Worm (Caenorhabditis elegans) whole organism, L2 larva: ENCODE data around the gene col-103.

Experiments used
- F13H6.1 ChIP-seq: sonication (generic microtip); optimal IDR thresholded peaks from 2 replicates; lab custom pipeline; 2016; ENCODE audit warnings: missing genetic modification characterization, missing compliant biosample characterization
- R02D3.7 ChIP-seq: fragments of 150-350 bp; optimal IDR thresholded peaks from 2 replicates; lab custom pipeline; 2014; ENCODE audit warnings: missing biosample characterization, missing genetic modification characterization
- ZK546.5 ChIP-seq: sonication (generic microtip); optimal IDR thresholded peaks from 2 replicates; lab custom pipeline; 2017; ENCODE audit warnings: missing biosample characterization, missing genetic modification characterization
- alr-1 ChIP-seq: fragments of 150-350 bp; optimal IDR thresholded peaks from 2 replicates; lab custom pipeline; 2014; ENCODE audit warnings: missing biosample characterization, missing genetic modification characterization
- blmp-1 ChIP-seq: sonication (generic microtip); optimal IDR thresholded peaks from 2 replicates; lab custom pipeline; 2017; ENCODE audit warnings: missing genetic modification characterization, mild to moderate bottlenecking, missing compliant biosample characterization, antibody characterized with exemption, moderate library complexity; ENCODE audit not compliant: insufficient read depth
- ceh-16 ChIP-seq: fragments of 150-350 bp; optimal IDR thresholded peaks from 2 replicates; lab custom pipeline; 2014; ENCODE audit warnings: missing biosample characterization, missing genetic modification characterization
- ceh-82 ChIP-seq: fragments of 150-350 bp; optimal IDR thresholded peaks from 2 replicates; lab custom pipeline; 2014; ENCODE audit warnings: missing biosample characterization, missing genetic modification characterization
- crh-2 ChIP-seq: sonication (generic microtip); optimal IDR thresholded peaks from 2 replicates; lab custom pipeline; 2017; ENCODE audit warnings: missing biosample characterization, missing genetic modification characterization
- egl-27 ChIP-seq: sonication (generic microtip); optimal IDR thresholded peaks from 3 replicates; lab custom pipeline; 2017; ENCODE audit warnings: missing biosample characterization, missing genetic modification reagents, missing genetic modification characterization
- elt-1 ChIP-seq: fragments of 150-350 bp; optimal IDR thresholded peaks from 2 replicates; lab custom pipeline; 2014; ENCODE audit warnings: missing biosample characterization, missing genetic modification characterization
- fos-1 ChIP-seq: fragments of 150-350 bp; optimal IDR thresholded peaks from 2 replicates; lab custom pipeline; 2014; ENCODE audit warnings: missing biosample characterization, missing genetic modification characterization
- lin-11 ChIP-seq: fragments of 150-350 bp; sonication (generic microtip); optimal IDR thresholded peaks from 2 replicates; lab custom pipeline; 2014; ENCODE audit warnings: missing biosample characterization, missing genetic modification characterization, inconsistent platforms, mixed read lengths
- lin-13 ChIP-seq: fragments of 150-350 bp; optimal IDR thresholded peaks from 2 replicates; lab custom pipeline; 2014; ENCODE audit warnings: missing biosample characterization, missing genetic modification reagents, missing genetic modification characterization
- lin-39 ChIP-seq: fragments of 150-350 bp; optimal IDR thresholded peaks from 2 replicates; lab custom pipeline; 2014; ENCODE audit warnings: missing biosample characterization, missing genetic modification reagents, missing genetic modification characterization
- lsy-2 ChIP-seq, 2 experiments: fragments of 150-350 bp in 1 of 2; sonication (generic microtip) in 1 of 2; optimal IDR thresholded peaks; 2 replicates each; lab custom pipeline; 2014 to 2017; ENCODE audit warnings: missing biosample characterization in 2 of 2, missing genetic modification characterization in 2 of 2
- mab-5 ChIP-seq: fragments of 150-350 bp; optimal IDR thresholded peaks from 2 replicates; lab custom pipeline; 2014; ENCODE audit warnings: missing biosample characterization, missing genetic modification characterization
- mbf-1 ChIP-seq: sonication (generic microtip); optimal IDR thresholded peaks from 2 replicates; lab custom pipeline; 2017; ENCODE audit warnings: missing biosample characterization, missing genetic modification characterization
- nhr-11 ChIP-seq: fragments of 150-350 bp; optimal IDR thresholded peaks from 2 replicates; lab custom pipeline; 2014; ENCODE audit warnings: missing biosample characterization, missing genetic modification characterization
- nhr-12 ChIP-seq: fragments of 150-350 bp; optimal IDR thresholded peaks from 2 replicates; lab custom pipeline; 2014; ENCODE audit warnings: missing biosample characterization, missing genetic modification characterization
- nhr-21 ChIP-seq: fragments of 150-350 bp; optimal IDR thresholded peaks from 2 replicates; lab custom pipeline; 2014; ENCODE audit warnings: missing biosample characterization, missing genetic modification characterization
- nhr-25 ChIP-seq: fragments of 150-350 bp; sonication (generic microtip); optimal IDR thresholded peaks from 3 replicates; lab custom pipeline; 2014; ENCODE audit warnings: missing biosample characterization, missing genetic modification characterization
- sem-4 ChIP-seq: fragments of 150-350 bp; optimal IDR thresholded peaks from 2 replicates; lab custom pipeline; 2014; ENCODE audit warnings: missing biosample characterization, missing genetic modification reagents, missing genetic modification characterization
- skn-1 ChIP-seq: sonication (generic microtip); optimal IDR thresholded peaks from 2 replicates; lab custom pipeline; 2017; ENCODE audit warnings: missing biosample characterization, missing genetic modification characterization
- sma-3 ChIP-seq: sonication (generic microtip); optimal IDR thresholded peaks from 2 replicates; lab custom pipeline; 2016; ENCODE audit warnings: missing genetic modification reagents, missing genetic modification characterization, missing compliant biosample characterization
- sma-9 ChIP-seq, 2 experiments: fragments of 150-350 bp in 1 of 2; sonication (generic microtip) in 1 of 2; optimal IDR thresholded peaks; 2 replicates each; lab custom pipeline; 2014 to 2016; ENCODE audit warnings: missing genetic modification characterization in 2 of 2, mild to moderate bottlenecking in 1 of 2, missing biosample characterization in 1 of 2, missing compliant biosample characterization in 1 of 2, missing genetic modification reagents in 1 of 2, moderate library complexity in 1 of 2
- snpc-4 ChIP-seq: fragments of 150-350 bp; optimal IDR thresholded peaks from 2 replicates; lab custom pipeline; 2014; ENCODE audit warnings: missing biosample characterization, missing genetic modification characterization
- unc-39 ChIP-seq: fragments of 150-350 bp; optimal IDR thresholded peaks from 2 replicates; lab custom pipeline; 2014; ENCODE audit warnings: missing biosample characterization, missing genetic modification characterization
- unc-55 ChIP-seq: fragments of 150-350 bp; sonication (generic microtip); optimal IDR thresholded peaks from 3 replicates; lab custom pipeline; 2014; ENCODE audit warnings: missing biosample characterization, missing genetic modification reagents, missing genetic modification characterization
- unc-62 ChIP-seq: fragments of 150-350 bp; optimal IDR thresholded peaks from 2 replicates; lab custom pipeline; 2014; ENCODE audit warnings: missing biosample characterization, missing genetic modification reagents, missing genetic modification characterization
- zag-1 ChIP-seq: fragments of 150-350 bp; optimal IDR thresholded peaks from 2 replicates; lab custom pipeline; 2014; ENCODE audit warnings: missing biosample characterization, missing genetic modification characterization
- ztf-1 ChIP-seq: fragments of 200-800 bp; sonication (Bioruptor generic); conservative IDR thresholded peaks from 2 replicates; pipeline ENCODE4 v1.3.6; 2022; ENCODE audit warnings: missing genetic modification characterization, missing compliant biosample characterization
- ztf-11 ChIP-seq: sonication (generic microtip); optimal IDR thresholded peaks from 2 replicates; lab custom pipeline; 2017; ENCODE audit warnings: missing biosample characterization, missing genetic modification characterization
- ztf-4 ChIP-seq: fragments of 150-350 bp; optimal IDR thresholded peaks from 2 replicates; lab custom pipeline; 2014; ENCODE audit warnings: missing biosample characterization, missing genetic modification characterization

col-103 gene

ce11 chrIV:754357-754972 is 9.0 kb downstream of the col-103 start:
- TF ChIP-seq crh-2 (tag; lab: Kevin White, UChicago) (no peak), elt-1 (tag; lab: Kevin White, UChicago) (no peak), unc-39 (tag; lab: Kevin White, UChicago) (no peak), blmp-1 (no peak), zag-1 (tag; lab: Kevin White, UChicago) (no peak), skn-1 (tag; lab: Kevin White, UChicago) (no peak), egl-27 (tag; lab: Kevin White, UChicago) (no peak), sma-3 (no peak), nhr-25 (no peak), F13H6.1 (tag; lab: Kevin White, UChicago) (no peak)

DNA sequence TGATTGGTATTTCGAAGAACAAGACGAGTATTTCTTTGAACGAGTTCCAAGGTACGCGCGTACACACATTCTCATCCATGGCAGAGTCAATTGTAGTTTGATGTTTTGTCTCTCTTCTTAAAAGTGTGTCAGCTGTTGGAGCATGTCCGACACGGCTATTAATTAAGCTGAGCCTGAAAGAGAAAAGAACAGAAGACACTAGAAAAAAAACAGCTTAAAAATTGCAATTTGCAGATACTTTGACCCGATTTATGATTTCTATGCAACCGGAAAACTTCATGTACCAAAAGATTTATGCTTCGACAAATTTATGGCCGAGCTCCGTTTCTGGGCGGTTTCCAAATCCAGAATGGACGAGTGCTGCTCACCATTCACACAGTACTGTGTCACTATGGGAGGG is 13.9 kb downstream of the col-103 start:
- TF ChIP-seq ztf-1 (no peak), R02D3.7 (tag; lab: Kevin White, UChicago) (no peak), ceh-82 (tag; lab: Kevin White, UChicago) (no peak), ceh-16 (tag; lab: Kevin White, UChicago) (no peak), ztf-4 (no peak), nhr-21 (tag; lab: Kevin White, UChicago) (no peak)

ce11 chrIV:746333-746732 is 17.1 kb downstream of the col-103 start:
- no peak for TF ChIP-seq nhr-11 (tag; lab: Kevin White, UChicago)
- TF ChIP-seq ztf-1: no peak
- TF ChIP-seq sma-9 (GFP tag; optimal IDR thresholded peaks at IDR 0.05; lab: Kevin White, UChicago): peak; percentile 34
- no peak for TF ChIP-seq sma-9 (tag; optimal IDR thresholded peaks at IDR 0.05; lab: Kevin White, UChicago)

- TF ChIP-seq ztf-11 (tag; lab: Kevin White, UChicago): no peak
- TF ChIP-seq ztf-1: no peak
- no peak for TF ChIP-seq lin-13
Measured at ce11 chrIV:741831-742230, 21.6 kb downstream of the col-103 start.

- TF ChIP-seq unc-55 (GFP tag; lab: Kevin White, UChicago) (no peak), lin-39 (no peak), ztf-11 (tag; lab: Kevin White, UChicago) (no peak), fos-1 (tag; lab: Kevin White, UChicago) (no peak), ZK546.5 (tag; lab: Kevin White, UChicago) (no peak), sma-9 (GFP tag; optimal IDR thresholded peaks at IDR 0.05; lab: Kevin White, UChicago) (peak; percentile 13), sma-9 (tag; optimal IDR thresholded peaks at IDR 0.05; lab: Kevin White, UChicago) (no peak), ztf-4 (no peak), sma-3 (no peak), lin-11 (no peak), nhr-11 (tag; lab: Kevin White, UChicago) (no peak), lin-13 (no peak), mbf-1 (no peak), skn-1 (tag; lab: Kevin White, UChicago) (no peak), F13H6.1 (tag; lab: Kevin White, UChicago) (peak; percentile 56), lsy-2 (tag; optimal IDR thresholded peaks at IDR 0.05; lab: Kevin White, UChicago) (no peak), ztf-1 (no peak), mab-5 (tag; lab: Kevin White, UChicago) (peak; percentile 93), snpc-4 (tag; lab: Kevin White, UChicago) (no peak)
- TF ChIP-seq, all 48 proteins: peak for 3
Measured at ce11 chrIV:740674-741073, 22.8 kb downstream of the col-103 start.

DNA sequence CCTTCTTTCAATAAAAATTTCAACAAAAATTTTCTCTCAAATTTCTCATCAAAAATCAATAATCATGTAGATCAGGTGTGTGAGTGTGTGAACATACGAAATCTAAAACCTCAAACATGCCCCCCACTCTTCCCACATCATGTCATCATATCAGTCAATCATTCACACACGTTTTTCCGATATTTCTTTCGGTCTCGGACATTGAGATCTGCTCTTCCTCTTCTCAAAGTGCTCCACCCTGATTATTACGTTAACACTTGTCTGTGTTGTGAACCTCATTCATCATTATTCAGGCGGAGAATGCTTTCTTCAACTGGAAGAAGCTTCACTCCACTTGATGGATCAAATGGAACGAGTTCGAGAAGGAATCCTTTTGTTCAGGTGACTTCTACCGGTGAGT is 27.0 kb downstream of the col-103 start, which contains the start of gene kvs-5:
Gene kvs-5, plus strand, starts transcription at position 301 of the 400 bp plus-strand sequence.
- no peak for TF ChIP-seq unc-62 (GFP tag; lab: Kevin White, UChicago)
- no peak for TF ChIP-seq nhr-12 (tag; lab: Kevin White, UChicago)
- TF ChIP-seq alr-1 (tag; lab: Kevin White, UChicago): no peak
- TF ChIP-seq sem-4 (tag; lab: Kevin White, UChicago): no peak
- no peak for TF ChIP-seq ztf-4
- no peak for TF ChIP-seq nhr-11 (tag; lab: Kevin White, UChicago)
- TF ChIP-seq, all 48 proteins: peak for 0
